Worm (Caenorhabditis elegans) whole organism, L2 larva: ENCODE measurements around the gene K02D3.1.

Source experiments
- C34F6.9 ChIP-seq: fragments of 150-350 bp; optimal IDR thresholded peaks from 2 replicates; lab custom pipeline; 2014; ENCODE audit warnings: missing biosample characterization, missing genetic modification characterization
- F13H6.1 ChIP-seq: sonication (generic microtip); optimal IDR thresholded peaks from 2 replicates; lab custom pipeline; 2016; ENCODE audit warnings: missing genetic modification characterization, missing compliant biosample characterization
- R02D3.7 ChIP-seq: fragments of 150-350 bp; optimal IDR thresholded peaks from 2 replicates; lab custom pipeline; 2014; ENCODE audit warnings: missing biosample characterization, missing genetic modification characterization
- Y55F3AM.14 ChIP-seq: fragments of 200-800 bp; sonication (Bioruptor generic); optimal IDR thresholded peaks from 2 replicates; lab custom pipeline; 2018; ENCODE audit warnings: mild to moderate bottlenecking, missing genetic modification characterization, missing compliant biosample characterization
- ZK546.5 ChIP-seq: sonication (generic microtip); optimal IDR thresholded peaks from 2 replicates; lab custom pipeline; 2017; ENCODE audit warnings: missing biosample characterization, missing genetic modification characterization
- alr-1 ChIP-seq: fragments of 150-350 bp; optimal IDR thresholded peaks from 2 replicates; lab custom pipeline; 2014; ENCODE audit warnings: missing biosample characterization, missing genetic modification characterization
- aly-2 ChIP-seq: fragments of 150-350 bp; optimal IDR thresholded peaks from 2 replicates; lab custom pipeline; 2014; ENCODE audit warnings: missing biosample characterization, missing genetic modification characterization
- ama-1 ChIP-seq: fragments of 150-350 bp; optimal IDR thresholded peaks from 2 replicates; lab custom pipeline; 2018; ENCODE audit warnings: inconsistent platforms
- blmp-1 ChIP-seq: sonication (generic microtip); optimal IDR thresholded peaks from 2 replicates; lab custom pipeline; 2017; ENCODE audit warnings: missing genetic modification characterization, mild to moderate bottlenecking, missing compliant biosample characterization, antibody characterized with exemption, moderate library complexity; ENCODE audit not compliant: insufficient read depth
- ceh-16 ChIP-seq: fragments of 150-350 bp; optimal IDR thresholded peaks from 2 replicates; lab custom pipeline; 2014; ENCODE audit warnings: missing biosample characterization, missing genetic modification characterization
- crh-2 ChIP-seq: sonication (generic microtip); optimal IDR thresholded peaks from 2 replicates; lab custom pipeline; 2017; ENCODE audit warnings: missing biosample characterization, missing genetic modification characterization
- egl-27 ChIP-seq: sonication (generic microtip); optimal IDR thresholded peaks from 3 replicates; lab custom pipeline; 2017; ENCODE audit warnings: missing biosample characterization, missing genetic modification reagents, missing genetic modification characterization
- elt-1 ChIP-seq: fragments of 150-350 bp; optimal IDR thresholded peaks from 2 replicates; lab custom pipeline; 2014; ENCODE audit warnings: missing biosample characterization, missing genetic modification characterization
- elt-3 ChIP-seq: sonication (generic microtip); optimal IDR thresholded peaks from 2 replicates; lab custom pipeline; 2017; ENCODE audit warnings: missing biosample characterization, missing genetic modification characterization
- gmeb-1 ChIP-seq: fragments of 150-350 bp; optimal IDR thresholded peaks from 2 replicates; lab custom pipeline; 2014; ENCODE audit warnings: missing biosample characterization, missing genetic modification characterization
- lin-11 ChIP-seq: fragments of 150-350 bp; sonication (generic microtip); optimal IDR thresholded peaks from 2 replicates; lab custom pipeline; 2014; ENCODE audit warnings: missing biosample characterization, missing genetic modification characterization, inconsistent platforms, mixed read lengths
- lin-13 ChIP-seq: fragments of 150-350 bp; optimal IDR thresholded peaks from 2 replicates; lab custom pipeline; 2014; ENCODE audit warnings: missing biosample characterization, missing genetic modification reagents, missing genetic modification characterization
- lin-39 ChIP-seq: fragments of 150-350 bp; optimal IDR thresholded peaks from 2 replicates; lab custom pipeline; 2014; ENCODE audit warnings: missing biosample characterization, missing genetic modification reagents, missing genetic modification characterization
- lsy-2 ChIP-seq, 2 experiments: fragments of 150-350 bp in 1 of 2; sonication (generic microtip) in 1 of 2; optimal IDR thresholded peaks; 2 replicates each; lab custom pipeline; 2014 to 2017; ENCODE audit warnings: missing biosample characterization in 2 of 2, missing genetic modification characterization in 2 of 2
- mab-5 ChIP-seq: fragments of 150-350 bp; optimal IDR thresholded peaks from 2 replicates; lab custom pipeline; 2014; ENCODE audit warnings: missing biosample characterization, missing genetic modification characterization
- mbf-1 ChIP-seq: sonication (generic microtip); optimal IDR thresholded peaks from 2 replicates; lab custom pipeline; 2017; ENCODE audit warnings: missing biosample characterization, missing genetic modification characterization
- mdl-1 ChIP-seq, 2 experiments: fragments of 150-350 bp in 1 of 2; sonication (generic microtip) in 1 of 2; optimal IDR thresholded peaks; 2 replicates each; lab custom pipeline; 2017; ENCODE audit warnings: missing biosample characterization in 2 of 2, missing genetic modification characterization in 2 of 2
- nhr-10 ChIP-seq: sonication (generic microtip); optimal IDR thresholded peaks from 2 replicates; lab custom pipeline; 2017; ENCODE audit warnings: missing biosample characterization, missing genetic modification characterization
- nhr-11 ChIP-seq: fragments of 150-350 bp; optimal IDR thresholded peaks from 2 replicates; lab custom pipeline; 2014; ENCODE audit warnings: missing biosample characterization, missing genetic modification characterization
- nhr-12 ChIP-seq: fragments of 150-350 bp; optimal IDR thresholded peaks from 2 replicates; lab custom pipeline; 2014; ENCODE audit warnings: missing biosample characterization, missing genetic modification characterization
- nhr-129 ChIP-seq: fragments of 150-350 bp; optimal IDR thresholded peaks from 2 replicates; lab custom pipeline; 2014; ENCODE audit warnings: missing biosample characterization, missing genetic modification characterization
- nhr-21 ChIP-seq: fragments of 150-350 bp; optimal IDR thresholded peaks from 2 replicates; lab custom pipeline; 2014; ENCODE audit warnings: missing biosample characterization, missing genetic modification characterization
- nhr-23 ChIP-seq: fragments of 150-350 bp; optimal IDR thresholded peaks from 2 replicates; lab custom pipeline; 2014; ENCODE audit warnings: missing biosample characterization, missing genetic modification reagents, missing genetic modification characterization
- nhr-237 ChIP-seq: fragments of 150-350 bp; optimal IDR thresholded peaks from 2 replicates; lab custom pipeline; 2014; ENCODE audit warnings: missing biosample characterization, missing genetic modification characterization
- nhr-25 ChIP-seq: fragments of 150-350 bp; sonication (generic microtip); optimal IDR thresholded peaks from 3 replicates; lab custom pipeline; 2014; ENCODE audit warnings: missing biosample characterization, missing genetic modification characterization
- nhr-6 ChIP-seq: fragments of 150-350 bp; optimal IDR thresholded peaks from 2 replicates; lab custom pipeline; 2014; ENCODE audit warnings: missing biosample characterization, missing genetic modification characterization
- peb-1 ChIP-seq: fragments of 150-350 bp; optimal IDR thresholded peaks from 2 replicates; lab custom pipeline; 2014; ENCODE audit warnings: missing biosample characterization, missing genetic modification characterization
- sem-4 ChIP-seq: fragments of 150-350 bp; optimal IDR thresholded peaks from 2 replicates; lab custom pipeline; 2014; ENCODE audit warnings: missing biosample characterization, missing genetic modification reagents, missing genetic modification characterization
- skn-1 ChIP-seq: sonication (generic microtip); optimal IDR thresholded peaks from 2 replicates; lab custom pipeline; 2017; ENCODE audit warnings: missing biosample characterization, missing genetic modification characterization
- sma-9 ChIP-seq, 2 experiments: fragments of 150-350 bp in 1 of 2; sonication (generic microtip) in 1 of 2; optimal IDR thresholded peaks; 2 replicates each; lab custom pipeline; 2014 to 2016; ENCODE audit warnings: missing genetic modification characterization in 2 of 2, mild to moderate bottlenecking in 1 of 2, missing biosample characterization in 1 of 2, missing compliant biosample characterization in 1 of 2, missing genetic modification reagents in 1 of 2, moderate library complexity in 1 of 2
- snpc-4 ChIP-seq: fragments of 150-350 bp; optimal IDR thresholded peaks from 2 replicates; lab custom pipeline; 2014; ENCODE audit warnings: missing biosample characterization, missing genetic modification characterization
- unc-39 ChIP-seq: fragments of 150-350 bp; optimal IDR thresholded peaks from 2 replicates; lab custom pipeline; 2014; ENCODE audit warnings: missing biosample characterization, missing genetic modification characterization
- unc-55 ChIP-seq: fragments of 150-350 bp; sonication (generic microtip); optimal IDR thresholded peaks from 3 replicates; lab custom pipeline; 2014; ENCODE audit warnings: missing biosample characterization, missing genetic modification reagents, missing genetic modification characterization
- unc-62 ChIP-seq: fragments of 150-350 bp; optimal IDR thresholded peaks from 2 replicates; lab custom pipeline; 2014; ENCODE audit warnings: missing biosample characterization, missing genetic modification reagents, missing genetic modification characterization
- zag-1 ChIP-seq: fragments of 150-350 bp; optimal IDR thresholded peaks from 2 replicates; lab custom pipeline; 2014; ENCODE audit warnings: missing biosample characterization, missing genetic modification characterization
- ztf-1 ChIP-seq: fragments of 200-800 bp; sonication (Bioruptor generic); conservative IDR thresholded peaks from 2 replicates; pipeline ENCODE4 v1.3.6; 2022; ENCODE audit warnings: missing genetic modification characterization, missing compliant biosample characterization
- ztf-11 ChIP-seq: sonication (generic microtip); optimal IDR thresholded peaks from 2 replicates; lab custom pipeline; 2017; ENCODE audit warnings: missing biosample characterization, missing genetic modification characterization

Gene K02D3.1

ce11 chrX:13665447-13665846, 41.3 kb upstream of the K02D3.1 start (continued):
- TF ChIP-seq nhr-23 (no peak), skn-1 (tag; lab: Kevin White, UChicago) (no peak), lin-11 (tag; lab: Kevin White, UChicago) (peak; percentile 78), nhr-21 (tag; lab: Kevin White, UChicago) (peak; percentile 85), sem-4 (peak; percentile 52), unc-39 (tag; lab: Kevin White, UChicago) (peak; percentile 18), lsy-2 (tag; optimal IDR thresholded peaks at IDR 0.05; lab: Kevin White, UChicago) (peak; percentile 60 to 65), lin-13 (GFP tag; lab: Kevin White, UChicago) (peak; percentile 73), mab-5 (tag; lab: Kevin White, UChicago) (peak; percentile 60), ztf-11 (tag; lab: Kevin White, UChicago) (peak; percentile 34), ztf-1 (no peak), sma-9 (GFP tag; optimal IDR thresholded peaks at IDR 0.05; lab: Kevin White, UChicago) (peak; percentile 94), sma-9 (tag; optimal IDR thresholded peaks at IDR 0.05; lab: Kevin White, UChicago) (no peak), unc-62 (GFP tag; lab: Kevin White, UChicago) (no peak), snpc-4 (tag; lab: Kevin White, UChicago) (peak; percentile 58), nhr-11 (tag; lab: Kevin White, UChicago) (peak; percentile 73), elt-1 (tag; lab: Kevin White, UChicago) (no peak), gmeb-1 (tag; lab: Kevin White, UChicago) (peak; percentile 75), nhr-12 (peak; percentile 25), zag-1 (tag; lab: Kevin White, UChicago) (peak; percentile 47), egl-27 (tag; lab: Kevin White, UChicago) (peak; percentile 84), blmp-1 (tag; lab: Kevin White, UChicago) (peak; percentile 12), nhr-10 (peak; percentile 52), F13H6.1 (tag; lab: Kevin White, UChicago) (peak; percentile 86), Y55F3AM.14 (GFP tag; lab: Kevin White, UChicago) (peak; percentile 80), peb-1 (tag; lab: Kevin White, UChicago) (no peak), aly-2 (no peak), ama-1 (lab: Kevin White, UChicago) (peak; percentile 34)
- TF ChIP-seq, all 48 proteins: peak for 33

- TF ChIP-seq egl-27 (tag; lab: Kevin White, UChicago) = no peak
- TF ChIP-seq C34F6.9 = no peak
- no peak for TF ChIP-seq crh-2
- no peak for TF ChIP-seq nhr-23
- TF ChIP-seq unc-62 (GFP tag; lab: Kevin White, UChicago) = no peak
- TF ChIP-seq nhr-21 (tag; lab: Kevin White, UChicago) = no peak
- TF ChIP-seq sem-4 = no peak
- no peak for TF ChIP-seq peb-1 (tag; lab: Kevin White, UChicago)
- TF ChIP-seq lin-39 (tag; lab: Kevin White, UChicago) = no peak
- TF ChIP-seq ceh-16 = no peak
- TF ChIP-seq mab-5 (tag; lab: Kevin White, UChicago) = no peak
- no peak for TF ChIP-seq nhr-12
- no peak for TF ChIP-seq nhr-11 (tag; lab: Kevin White, UChicago)
- no peak for TF ChIP-seq ZK546.5 (tag; lab: Kevin White, UChicago)
- TF ChIP-seq lin-13 (GFP tag; lab: Kevin White, UChicago) = no peak
Measured at ce11 chrX:13666864-13667263, 39.8 kb upstream of the K02D3.1 start.

ce11 chrX:13668728-13669127, 38.0 kb upstream of the K02D3.1 start, which contains the start of gene C04A11.2:
TSS of gene C04A11.2 (minus strand) at chrX:13668828.
- no peak for TF ChIP-seq nhr-25 (tag; lab: Kevin White, UChicago)
- TF ChIP-seq ztf-11 (tag; lab: Kevin White, UChicago) = no peak
- no peak for TF ChIP-seq nhr-237
- no peak for TF ChIP-seq unc-55 (GFP tag; lab: Kevin White, UChicago)
- TF ChIP-seq nhr-6 (tag; lab: Kevin White, UChicago) = no peak
- TF ChIP-seq mdl-1 (tag; optimal IDR thresholded peaks at IDR 0.05; lab: Kevin White, UChicago) = no peak
- TF ChIP-seq R02D3.7 (tag; lab: Kevin White, UChicago) = no peak
- TF ChIP-seq elt-3 (tag; lab: Kevin White, UChicago) = no peak
- TF ChIP-seq ZK546.5 (tag; lab: Kevin White, UChicago) = no peak
- TF ChIP-seq alr-1 (tag; lab: Kevin White, UChicago) = no peak
- TF ChIP-seq nhr-12 = no peak
- no peak for TF ChIP-seq Y55F3AM.14 (GFP tag; lab: Kevin White, UChicago)
- no peak for TF ChIP-seq snpc-4 (tag; lab: Kevin White, UChicago)
- TF ChIP-seq blmp-1 (tag; lab: Kevin White, UChicago) = no peak
- no peak for TF ChIP-seq nhr-11 (tag; lab: Kevin White, UChicago)
- TF ChIP-seq lin-39 (tag; lab: Kevin White, UChicago) = no peak
- no peak for TF ChIP-seq mbf-1 (tag; lab: Kevin White, UChicago)
- no peak for TF ChIP-seq nhr-129 (tag; lab: Kevin White, UChicago)
